Worm (Caenorhabditis elegans) whole organism, young adult: ENCODE measurements around the gene fbxa-211.

Experiments used
- aptf-3 ChIP-seq: fragments of 200-800 bp; sonication (Bioruptor generic); IDR thresholded peaks from 2 replicates; pipeline ENCODE4 v1.3.6; 2022; ENCODE audit warnings: missing genetic modification characterization, missing compliant biosample characterization
- dox-1 ChIP-seq: fragments of 200-800 bp; sonication (Bioruptor generic); IDR thresholded peaks from 2 replicates; pipeline ENCODE4 v1.3.6; 2022; ENCODE audit warnings: missing genetic modification reagents, missing genetic modification characterization, missing compliant biosample characterization
- egl-44 ChIP-seq: fragments of 200-800 bp; sonication (Bioruptor generic); IDR thresholded peaks from 2 replicates; pipeline ENCODE4 v1.3.6; 2022; ENCODE audit warnings: missing genetic modification reagents, missing genetic modification characterization, missing compliant biosample characterization
- lin-26 ChIP-seq: fragments of 200-800 bp; sonication (Bioruptor generic); IDR thresholded peaks from 2 replicates; pipeline ENCODE4 v1.3.6; 2022; ENCODE audit warnings: missing genetic modification reagents, missing genetic modification characterization, missing compliant biosample characterization
- nhr-120 ChIP-seq: fragments of 200-800 bp; sonication (Bioruptor generic); IDR thresholded peaks from 2 replicates; pipeline ENCODE4 v1.3.6; 2022; ENCODE audit warnings: missing genetic modification characterization, missing compliant biosample characterization

Gene fbxa-211

DNA sequence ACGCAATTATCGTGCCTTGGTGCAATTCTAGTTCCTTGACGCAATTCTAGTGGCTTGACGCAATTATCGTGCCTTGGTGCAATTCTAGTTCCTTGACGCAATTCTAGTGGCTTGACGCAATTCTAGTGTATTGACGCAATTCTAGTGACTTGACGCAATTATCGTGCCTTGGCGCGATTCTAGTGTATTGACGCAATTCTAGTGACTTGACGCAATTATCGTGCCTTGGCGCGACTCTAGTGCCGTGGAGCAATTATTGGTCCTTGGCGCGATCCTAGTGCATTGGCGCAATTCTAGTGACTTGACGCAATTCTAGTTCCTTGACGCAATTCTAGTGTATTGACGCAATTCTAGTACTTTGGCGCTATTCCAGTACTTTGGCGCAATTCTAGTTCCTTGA, 47.6 kb downstream of the fbxa-211 start:
- TF ChIP-seq lin-26 (GFP tag; lab: Robert Waterston, UW): 0 out of 2 replicates have a peak, but pooled peaks have one; percentile 46
- TF ChIP-seq egl-44: 0 out of 2 replicates have a peak, but pooled peaks have one; percentile 33
- 0 out of 2 replicates have a peak, but pooled peaks have one; percentile 69 for TF ChIP-seq nhr-120
- TF ChIP-seq aptf-3 (GFP tag; lab: Robert Waterston, UW): peak; percentile 64; the same call in 1 of the 2 replicates
- TF ChIP-seq dox-1 (GFP tag; lab: Robert Waterston, UW): 0 out of 2 replicates have a peak, but pooled peaks have one; percentile 27
- TF ChIP-seq, all 124 proteins: peak for 5; not testable (repeated sequence) for 119
